Fruit fly (Drosophila melanogaster): ENCODE results near the gene Dyrk2.

DNA sequence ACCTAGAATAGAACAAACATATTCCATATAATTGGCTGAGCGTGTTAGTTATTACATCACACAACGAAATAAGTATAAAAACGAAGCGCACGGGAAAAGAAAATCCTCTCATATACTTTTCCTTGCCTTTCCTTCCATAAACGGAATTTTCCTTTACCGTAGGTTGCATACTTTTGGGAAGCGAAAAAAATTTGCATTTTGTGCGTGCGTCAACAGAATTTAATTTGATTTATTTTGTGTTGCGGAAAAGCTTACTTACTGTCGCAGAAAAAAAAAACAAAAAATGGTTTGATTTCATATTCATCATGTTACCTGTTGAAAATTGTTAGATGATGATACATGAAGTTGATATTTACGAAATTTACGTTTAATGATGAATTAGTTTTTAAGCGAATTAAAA lies 17.9 kb upstream of the Dyrk2 start:
- TF ChIP-seq CG8478 (optimal IDR thresholded peaks at IDR 0.05) = no peak
- no peak for TF ChIP-seq usp (GFP tag; optimal IDR thresholded peaks at IDR 0.05)
- TF ChIP-seq EcR (GFP tag; optimal IDR thresholded peaks at IDR 0.05) = no peak
- no peak for TF ChIP-seq pan (optimal IDR thresholded peaks at IDR 0.05)
- TF ChIP-seq psq (optimal IDR thresholded peaks at IDR 0.05) = no peak
